Fruit fly (Drosophila melanogaster): ENCODE data around the gene CG15564.

Gene CG15564

DNA sequence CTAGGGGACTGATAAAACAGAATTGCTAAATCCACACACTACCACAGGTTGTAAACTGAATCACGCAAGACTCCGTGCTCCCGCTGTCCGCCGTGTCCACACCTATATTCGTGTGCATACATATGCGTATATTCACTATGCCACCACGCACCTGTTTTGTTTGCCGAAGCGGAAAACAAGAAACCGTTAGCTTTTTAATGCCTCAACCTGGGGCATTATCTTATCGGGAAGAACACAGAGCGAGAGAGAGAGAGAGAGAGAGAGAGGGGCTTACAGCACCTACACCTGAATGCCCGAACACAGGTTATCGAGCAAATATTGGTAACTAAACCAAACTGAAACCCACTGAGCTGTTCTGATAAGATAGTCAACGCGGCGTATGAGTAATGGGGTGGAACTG lies 40.5 kb downstream of the CG15564 start (continued):
- TF ChIP-seq CG2120 (GFP tag; optimal IDR thresholded peaks at IDR 0.05): no peak
- no peak for TF ChIP-seq pros (GFP tag; optimal IDR thresholded peaks at IDR 0.05)
- TF ChIP-seq klu (GFP tag; IDR thresholded peaks at IDR 0.05): no peak
- no peak for TF ChIP-seq CG10147 (GFP tag; optimal IDR thresholded peaks at IDR 0.05)
- TF ChIP-seq cg (GFP tag; optimal IDR thresholded peaks at IDR 0.05): peak; percentile 33
- TF ChIP-seq cwo (GFP tag; optimal IDR thresholded peaks at IDR 0.05): peak; percentile 7
- no peak for TF ChIP-seq CG11085 (GFP tag; IDR thresholded peaks at IDR 0.05)
- TF ChIP-seq CG12219 (GFP tag; optimal IDR thresholded peaks at IDR 0.05): no peak
- no peak for TF ChIP-seq ap (GFP tag; IDR thresholded peaks at IDR 0.05)
- TF ChIP-seq lab (GFP tag; optimal IDR thresholded peaks at IDR 0.05): peak; percentile 46
- no peak for TF ChIP-seq CG14860 (GFP tag; IDR thresholded peaks at IDR 0.05; ENCODE audit: partially characterized antibody)
- TF ChIP-seq Elba2 (GFP tag; optimal IDR thresholded peaks at IDR 0.05): no peak
- peak; percentile 10 for TF ChIP-seq kay (GFP tag; optimal IDR thresholded peaks at IDR 0.05)
- no peak for TF ChIP-seq CG12299 (tag; optimal IDR thresholded peaks at IDR 0.05)
- TF ChIP-seq CG9437 (GFP tag; optimal IDR thresholded peaks at IDR 0.05): no peak
- peak; percentile 87 for TF ChIP-seq GATAe (GFP tag; conservative IDR thresholded peaks at IDR 0.05)
- TF ChIP-seq ewg (GFP tag; optimal IDR thresholded peaks at IDR 0.05): no peak
- TF ChIP-seq Ets65A (GFP tag): peak; percentile 60
- TF ChIP-seq gt (GFP tag; IDR thresholded peaks at IDR 0.05): no peak
- TF ChIP-seq CG6175 (GFP tag; IDR thresholded peaks at IDR 0.05): peak; percentile 86
- TF ChIP-seq hb (GFP tag; IDR thresholded peaks at IDR 0.05; ENCODE audit: partially characterized antibody): no peak
- no peak for TF ChIP-seq CG17361 (GFP tag; IDR thresholded peaks at IDR 0.05)

- TF ChIP-seq CG15479 (GFP tag; optimal IDR thresholded peaks at IDR 0.05) (peak; percentile 83), vfl (GFP tag; optimal IDR thresholded peaks at IDR 0.05) (no peak), usp (GFP tag; optimal IDR thresholded peaks at IDR 0.05) (no peak), zf30C (GFP tag; optimal IDR thresholded peaks at IDR 0.05) (no peak), CG10654 (GFP tag; optimal IDR thresholded peaks at IDR 0.05) (no peak), Blimp-1 (GFP tag; optimal IDR thresholded peaks at IDR 0.05) (no peak), tll (GFP tag; optimal IDR thresholded peaks at IDR 0.05) (peak in 1 of 2 experiments; percentile 35), ems (GFP tag; optimal IDR thresholded peaks at IDR 0.05) (no peak), Ets65A (GFP tag) (no peak), pnt (GFP tag; optimal IDR thresholded peaks at IDR 0.05) (no peak)
Observed at dm6 chr3R:31193062-31193461, 42.1 kb downstream of the CG15564 start, which contains the start of gene bnk. TSS of gene bnk (plus strand) at chr3R:31193362.

Measured in whole organism, embryonic.